Worm (Caenorhabditis elegans): ENCODE results near the gene Y82E9BL.6.

- no peak for TF ChIP-seq lin-39 (tag; optimal IDR thresholded peaks at IDR 0.05)
- no peak for TF ChIP-seq fkh-2 (tag; optimal IDR thresholded peaks at IDR 0.05)
- no peak for TF ChIP-seq egl-27 (tag; optimal IDR thresholded peaks at IDR 0.05)
- TF ChIP-seq nhr-11 (tag; optimal IDR thresholded peaks at IDR 0.05) = no peak
- TF ChIP-seq ceh-9 (tag; optimal IDR thresholded peaks at IDR 0.05) = no peak
- no peak for TF ChIP-seq ama-1 (optimal IDR thresholded peaks at IDR 0.05)
Measured at ce11 chrIII:1342919-1343419, 2.6 kb downstream of the Y82E9BL.6 start, which contains the start of gene fbxa-27.

All from whole organism, L3 larva.